Worm (Caenorhabditis elegans) whole organism, young adult: ENCODE measurements around the gene nhr-187.

Experiments used
- B0035.1 ChIP-seq: sonication (generic microtip); optimal IDR thresholded peaks from 2 replicates; lab custom pipeline; 2016; ENCODE audit warnings: missing genetic modification characterization, mild to moderate bottlenecking, missing compliant biosample characterization, missing genotype, missing genetic modification reagents
- C06A6.2 ChIP-seq: fragments of 200-800 bp; sonication (Bioruptor generic); conservative IDR thresholded peaks from 2 replicates; pipeline ENCODE4 v1.3.6; 2022; ENCODE audit warnings: missing genetic modification characterization, missing compliant biosample characterization
- C17E4.6 ChIP-seq: fragments of 200-800 bp; sonication (Bioruptor generic); IDR thresholded peaks from 2 replicates; pipeline ENCODE4 v1.3.6; 2022; ENCODE audit warnings: missing genetic modification reagents, missing genetic modification characterization, missing compliant biosample characterization
- D2030.7 ChIP-seq: fragments of 200-800 bp; sonication (Bioruptor generic); IDR thresholded peaks from 2 replicates; pipeline ENCODE4 v1.3.6; 2022; ENCODE audit warnings: missing genetic modification reagents, missing genetic modification characterization, missing compliant biosample characterization
- F23B12.7 ChIP-seq: sonication (generic microtip); optimal IDR thresholded peaks from 2 replicates; lab custom pipeline; 2017; ENCODE audit warnings: missing genetic modification characterization, mild to moderate bottlenecking, missing compliant biosample characterization, antibody characterized with exemption, moderate library complexity; ENCODE audit not compliant: insufficient read depth
- F33H1.4 ChIP-seq: fragments of 200-800 bp; sonication (Bioruptor generic); IDR thresholded peaks from 2 replicates; pipeline ENCODE4 v1.3.6; 2022; ENCODE audit warnings: missing genetic modification reagents, missing genetic modification characterization, missing compliant biosample characterization
- F52B5.7 ChIP-seq: sonication (generic microtip); optimal IDR thresholded peaks from 2 replicates; lab custom pipeline; 2016; ENCODE audit warnings: mild to moderate bottlenecking, missing genetic modification characterization, missing compliant biosample characterization
- F55B11.4 ChIP-seq: sonication (generic microtip); optimal IDR thresholded peaks from 2 replicates; lab custom pipeline; 2016; ENCODE audit warnings: missing compliant biosample characterization, missing genetic modification characterization, borderline replicate concordance; ENCODE audit not compliant: insufficient read depth
- K12H6.12 ChIP-seq: fragments of 200-800 bp; sonication (Bioruptor generic); optimal IDR thresholded peaks from 2 replicates; lab custom pipeline; 2018; ENCODE audit warnings: mild to moderate bottlenecking, missing genetic modification characterization, missing compliant biosample characterization
- Y53G8AR.9 ChIP-seq: fragments of 200-800 bp; sonication (Bioruptor generic); conservative IDR thresholded peaks from 2 replicates; pipeline ENCODE4 v1.3.6; 2022; ENCODE audit warnings: missing genetic modification reagents, missing genetic modification characterization, missing compliant biosample characterization
- ZK185.1 ChIP-seq: sonication (generic microtip); optimal IDR thresholded peaks from 2 replicates; lab custom pipeline; 2016; ENCODE audit warnings: mild to moderate bottlenecking, missing genetic modification characterization, missing compliant biosample characterization; ENCODE audit not compliant: poor library complexity, severe bottlenecking
- aptf-3 ChIP-seq: fragments of 200-800 bp; sonication (Bioruptor generic); IDR thresholded peaks from 2 replicates; pipeline ENCODE4 v1.3.6; 2022; ENCODE audit warnings: missing genetic modification characterization, missing compliant biosample characterization
- efl-1 ChIP-seq: fragments of 150-350 bp; optimal IDR thresholded peaks from 2 replicates; lab custom pipeline; 2014; ENCODE audit warnings: missing biosample characterization, missing genetic modification reagents, missing genetic modification characterization
- egl-44 ChIP-seq: fragments of 200-800 bp; sonication (Bioruptor generic); IDR thresholded peaks from 2 replicates; pipeline ENCODE4 v1.3.6; 2022; ENCODE audit warnings: missing genetic modification reagents, missing genetic modification characterization, missing compliant biosample characterization
- him-1 ChIP-seq: sonication (generic microtip); optimal IDR thresholded peaks from 2 replicates; lab custom pipeline; 2016; ENCODE audit warnings: missing genotype, missing genetic modification reagents, missing genetic modification characterization, missing compliant biosample characterization
- hmg-1.2 ChIP-seq: fragments of 200-800 bp; sonication (Bioruptor generic); IDR thresholded peaks from 2 replicates; pipeline ENCODE4 v1.3.6; 2022; ENCODE audit warnings: missing genetic modification reagents, missing genetic modification characterization, missing compliant biosample characterization
- hsf-1 ChIP-seq: fragments of 200-800 bp; sonication (Bioruptor generic); IDR thresholded peaks from 2 replicates; pipeline ENCODE4 v1.3.6; 2022; ENCODE audit warnings: missing genetic modification reagents, missing genetic modification characterization, missing compliant biosample characterization
- lag-1 ChIP-seq: fragments of 200-800 bp; sonication (Bioruptor generic); IDR thresholded peaks from 2 replicates; pipeline ENCODE4 v1.3.6; 2022; ENCODE audit warnings: missing genetic modification reagents, missing genetic modification characterization, missing compliant biosample characterization
- lir-1 ChIP-seq: fragments of 200-800 bp; sonication (Bioruptor generic); conservative IDR thresholded peaks from 2 replicates; pipeline ENCODE4 v1.3.6; 2022; ENCODE audit warnings: missing genetic modification reagents, missing genetic modification characterization, missing compliant biosample characterization
- lsy-27 ChIP-seq: sonication (generic microtip); optimal IDR thresholded peaks from 2 replicates; lab custom pipeline; 2017; ENCODE audit warnings: missing genetic modification characterization, mild to moderate bottlenecking, missing compliant biosample characterization, antibody characterized with exemption, missing genotype, borderline replicate concordance; ENCODE audit not compliant: insufficient read depth
- madf-10 ChIP-seq: sonication (generic microtip); optimal IDR thresholded peaks from 2 replicates; lab custom pipeline; 2016; ENCODE audit warnings: mild to moderate bottlenecking, missing genetic modification characterization, missing compliant biosample characterization
- madf-3 ChIP-seq: fragments of 200-800 bp; sonication (Bioruptor generic); IDR thresholded peaks from 2 replicates; pipeline ENCODE4 v1.3.6; 2022; ENCODE audit warnings: missing genetic modification reagents, missing genetic modification characterization, missing compliant biosample characterization
- madf-8 ChIP-seq: fragments of 200-800 bp; sonication (Bioruptor generic); conservative IDR thresholded peaks from 2 replicates; pipeline ENCODE4 v1.3.6; 2022; ENCODE audit warnings: missing genetic modification reagents, missing genetic modification characterization, missing compliant biosample characterization
- mxl-1 ChIP-seq: sonication (generic microtip); optimal IDR thresholded peaks from 2 replicates; lab custom pipeline; 2016; ENCODE audit warnings: missing genetic modification characterization, missing compliant biosample characterization
- nhr-179 ChIP-seq: sonication (generic microtip); optimal IDR thresholded peaks from 2 replicates; lab custom pipeline; 2016; ENCODE audit warnings: mild to moderate bottlenecking, missing genetic modification characterization, missing compliant biosample characterization
- nhr-80 ChIP-seq: sonication (generic microtip); optimal IDR thresholded peaks from 2 replicates; lab custom pipeline; 2016; ENCODE audit warnings: missing genetic modification characterization, missing compliant biosample characterization
- sea-2 ChIP-seq: fragments of 200-800 bp; sonication (Bioruptor generic); IDR thresholded peaks from 2 replicates; pipeline ENCODE4 v1.3.6; 2022; ENCODE audit warnings: missing genetic modification characterization, missing compliant biosample characterization
- somi-1 ChIP-seq: fragments of 200-800 bp; sonication (Bioruptor generic); optimal IDR thresholded peaks from 2 replicates; lab custom pipeline; 2018; ENCODE audit warnings: mild to moderate bottlenecking, missing genetic modification characterization, missing compliant biosample characterization
- tbx-9 ChIP-seq: sonication (generic microtip); optimal IDR thresholded peaks from 2 replicates; lab custom pipeline; 2016; ENCODE audit warnings: borderline replicate concordance, missing genetic modification characterization, inconsistent platforms, missing compliant biosample characterization
- unc-130 ChIP-seq: sonication (generic microtip); optimal IDR thresholded peaks from 2 replicates; lab custom pipeline; 2016; ENCODE audit warnings: missing genetic modification reagents, missing genetic modification characterization, missing compliant biosample characterization
- zim-3 ChIP-seq: sonication (generic microtip); optimal IDR thresholded peaks from 2 replicates; lab custom pipeline; 2017; ENCODE audit warnings: mild to moderate bottlenecking, missing genetic modification characterization, moderate library complexity, missing compliant biosample characterization
- ztf-22 ChIP-seq: fragments of 200-800 bp; sonication (Bioruptor generic); optimal IDR thresholded peaks from 2 replicates; lab custom pipeline; 2018; ENCODE audit warnings: mild to moderate bottlenecking, missing genetic modification characterization, moderate library complexity, missing compliant biosample characterization
- ztf-25 ChIP-seq: fragments of 200-800 bp; sonication (Bioruptor generic); IDR thresholded peaks from 2 replicates; pipeline ENCODE4 v1.3.6; 2022; ENCODE audit warnings: missing genetic modification reagents, missing genetic modification characterization, missing compliant biosample characterization

The nhr-187 gene

DNA sequence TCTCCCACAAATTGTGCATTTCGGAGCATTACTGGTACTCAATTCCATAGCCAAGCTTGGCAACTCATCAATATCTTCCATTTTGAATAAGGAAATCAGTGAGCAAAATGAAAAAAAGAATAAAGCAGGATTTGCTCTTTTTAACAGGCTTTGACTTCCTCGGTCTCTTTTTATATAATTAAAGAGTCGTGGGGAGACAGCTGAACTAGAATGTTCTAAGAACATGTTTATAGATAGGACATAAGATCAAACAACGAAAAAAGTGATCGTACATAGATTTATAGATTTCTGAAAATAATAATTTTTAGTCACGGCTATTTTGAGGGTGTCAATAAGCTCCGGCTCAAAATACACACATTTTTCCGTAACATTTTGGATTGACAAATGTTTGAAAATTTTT, 2.6 kb downstream of the nhr-187 start, which contains the start of gene nhr-189:
Gene nhr-189, minus strand, starts transcription at position 121 of the 400 bp plus-strand sequence.
- TF ChIP-seq madf-10 (tag; lab: Kevin White, UChicago) (no peak), lag-1 (GFP tag; lab: Robert Waterston, UW) (no peak), efl-1 (GFP tag; lab: Kevin White, UChicago) (no peak), lsy-27 (tag; lab: Kevin White, UChicago) (no peak), C06A6.2 (GFP tag; lab: Robert Waterston, UW) (no peak), ZK185.1 (no peak), ztf-25 (GFP tag; lab: Robert Waterston, UW) (no peak), hmg-1.2 (no peak), mxl-1 (tag; lab: Kevin White, UChicago) (no peak), nhr-179 (tag; lab: Kevin White, UChicago) (no peak), F52B5.7 (tag; lab: Kevin White, UChicago) (no peak), sea-2 (GFP tag; lab: Robert Waterston, UW) (no peak), F23B12.7 (no peak), aptf-3 (GFP tag; lab: Robert Waterston, UW) (no peak), B0035.1 (tag; lab: Kevin White, UChicago) (no peak)
- TF ChIP-seq, all 124 proteins: peak for 0

DNA sequence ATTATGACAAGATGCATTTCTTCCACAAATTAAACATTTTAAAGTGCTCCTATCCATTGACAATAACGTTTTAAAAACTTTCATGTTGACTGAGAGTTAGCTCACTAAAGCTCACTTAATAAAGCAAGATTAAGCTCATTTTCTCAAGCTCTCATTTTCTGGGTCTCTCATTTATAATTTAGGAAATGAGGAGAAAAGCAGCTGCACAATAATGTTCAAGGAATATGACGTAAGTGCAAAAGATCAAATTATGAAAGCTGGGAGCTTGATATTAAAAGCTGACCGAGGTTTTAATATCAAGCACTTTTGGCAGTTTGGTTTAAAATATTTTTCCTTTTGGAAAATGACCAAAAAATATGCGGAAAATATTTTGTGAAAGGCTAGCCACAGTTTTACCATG, 5.0 kb downstream of the nhr-187 start, which contains the start of gene nhr-188:
Gene nhr-188, minus strand, starts transcription at position 84 of the 400 bp plus-strand sequence.
- TF ChIP-seq him-1 (tag; lab: Kevin White, UChicago) (no peak), tbx-9 (tag; lab: Kevin White, UChicago) (no peak), hsf-1 (GFP tag; lab: Robert Waterston, UW) (no peak), F55B11.4 (tag; lab: Kevin White, UChicago) (no peak), C17E4.6 (GFP tag; lab: Robert Waterston, UW) (no peak), egl-44 (GFP tag; lab: Robert Waterston, UW) (no peak), K12H6.12 (tag; lab: Kevin White, UChicago) (no peak), D2030.7 (GFP tag; lab: Robert Waterston, UW) (no peak)

DNA sequence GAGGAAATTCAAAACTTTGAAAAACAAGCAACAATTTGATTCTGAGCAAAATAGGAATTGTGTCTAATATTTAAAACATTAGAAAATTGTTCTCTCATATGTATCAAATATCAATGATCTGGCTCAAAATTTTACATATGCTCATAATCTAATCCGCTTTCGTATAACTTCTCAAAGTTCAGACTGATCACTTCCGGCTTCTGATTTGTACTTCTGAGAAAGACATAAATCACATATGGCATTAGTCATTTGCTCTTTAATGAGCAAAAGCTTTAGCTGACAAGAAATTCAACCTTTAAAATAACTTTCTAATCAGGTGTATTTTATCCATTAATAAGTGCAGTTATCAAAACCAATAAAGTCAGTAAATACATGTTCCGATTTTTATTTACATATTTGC, 6.8 kb downstream of the nhr-187 start:
- TF ChIP-seq lir-1 (GFP tag; lab: Robert Waterston, UW): no peak
- TF ChIP-seq F33H1.4: no peak
- no peak for TF ChIP-seq zim-3 (tag; lab: Kevin White, UChicago)
- no peak for TF ChIP-seq mxl-1 (tag; lab: Kevin White, UChicago)
- TF ChIP-seq nhr-80: no peak

DNA sequence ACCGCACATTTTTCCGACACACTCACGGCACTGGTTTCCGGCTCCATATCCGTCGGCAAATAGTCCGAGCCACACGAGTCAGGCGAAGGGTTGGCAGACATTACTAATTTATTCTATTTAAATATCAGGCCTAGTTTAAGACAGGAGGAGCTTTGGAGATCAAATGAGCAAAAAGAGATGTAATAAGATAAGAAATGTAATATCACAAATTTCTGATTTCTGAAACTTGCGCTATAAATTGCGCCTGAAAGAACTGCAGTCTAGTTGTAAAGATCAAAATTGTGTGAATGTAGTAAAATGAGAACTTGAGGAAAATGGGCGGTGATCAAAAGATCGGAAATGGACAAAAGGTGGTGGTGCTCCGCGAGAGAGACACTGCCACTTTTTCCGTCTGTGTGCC, 7.9 kb downstream of the nhr-187 start, which contains the start of gene nhr-186:
Gene nhr-186, minus strand, starts transcription at position 101 of the 400 bp plus-strand sequence.
- no peak for TF ChIP-seq ztf-22 (GFP tag; lab: Kevin White, UChicago)
- TF ChIP-seq unc-130 (GFP tag; lab: Kevin White, UChicago): no peak
- TF ChIP-seq somi-1: no peak
- TF ChIP-seq madf-3: no peak
- no peak for TF ChIP-seq madf-8 (GFP tag; lab: Robert Waterston, UW)
- TF ChIP-seq Y53G8AR.9 (GFP tag; lab: Robert Waterston, UW): no peak
- no peak for TF ChIP-seq F55B11.4 (tag; lab: Kevin White, UChicago)
- TF ChIP-seq, all 124 proteins: peak for 0
